Worm (Caenorhabditis elegans): Measurements from ENCODE around the gene nspb-5.

- TF ChIP-seq ahr-1 (tag; optimal IDR thresholded peaks at IDR 0.05) (no peak), ama-1 (optimal IDR thresholded peaks at IDR 0.05) (no peak), nfya-1 (tag; optimal IDR thresholded peaks at IDR 0.05) (no peak), nhr-11 (tag; optimal IDR thresholded peaks at IDR 0.05) (no peak), sdc-2 (tag; optimal IDR thresholded peaks at IDR 0.05) (no peak), unc-55 (GFP tag; optimal IDR thresholded peaks at IDR 0.05) (no peak), ceh-18 (tag; optimal IDR thresholded peaks at IDR 0.05) (no peak), ceh-9 (tag; optimal IDR thresholded peaks at IDR 0.05) (no peak), lin-11 (tag; optimal IDR thresholded peaks at IDR 0.05) (no peak), syd-9 (tag; optimal IDR thresholded peaks at IDR 0.05) (no peak), K09A11.1 (tag; optimal IDR thresholded peaks at IDR 0.05; ENCODE audit: insufficient read depth) (no peak), sox-4 (tag; optimal IDR thresholded peaks at IDR 0.05) (no peak)
These were observed 41.0 kb downstream of the nspb-5 start, which contains the start of gene C01B10.6 for ce11 chrIV:6639880-6640279.

Data from whole organism, late embryonic.